Worm (Caenorhabditis elegans): ENCODE measurements around the gene F42A9.7.
A peak's percentile ranks its signal among the peaks of the same experiment; 100 is the strongest.

F42A9.7 gene

ce11 chrIV:8620102-8620733 lies 3.3 kb upstream of the F42A9.7 start, which contains the start of gene lin-49:
lin-49 (plus strand) TSS chrIV:8620683.
- TF ChIP-seq gei-17 (GFP tag; optimal IDR thresholded peaks at IDR 0.05) (no peak), lin-54 (GFP tag; optimal IDR thresholded peaks at IDR 0.05) (peak; percentile 36), B0336.3 (GFP tag; IDR thresholded peaks at IDR 0.05) (peak; percentile 43; the same call in 1 of the 2 replicates), tbp1 (GFP tag; optimal IDR thresholded peaks at IDR 0.05) (peak; percentile 32), chd-7 (tag; optimal IDR thresholded peaks at IDR 0.05) (no peak), hmg-1.2 (GFP tag; IDR thresholded peaks at IDR 0.05) (peak; percentile 86; the same call in 1 of the 2 replicates), attf-6 (GFP tag; IDR thresholded peaks at IDR 0.05) (no peak), tbx-9 (tag; optimal IDR thresholded peaks at IDR 0.05; ENCODE audit: borderline replicate concordance) (no peak), ztf-18 (tag; optimal IDR thresholded peaks at IDR 0.05) (peak; percentile 23), ZK185.1 (tag; optimal IDR thresholded peaks at IDR 0.05; ENCODE audit: poor library complexity, severe bottlenecking) (no peak), hrde-1 (tag; optimal IDR thresholded peaks at IDR 0.05; ENCODE audit: borderline replicate concordance) (no peak), C06A6.2 (GFP tag; conservative IDR thresholded peaks at IDR 0.05) (0 out of 2 replicates have a peak, but pooled peaks have one; percentile 11), dox-1 (GFP tag; IDR thresholded peaks at IDR 0.05) (peak; percentile 60; the same call in 1 of the 2 replicates), nfya-1 (tag; optimal IDR thresholded peaks at IDR 0.05; ENCODE audit: borderline replicate concordance, insufficient read depth) (no peak), madf-6 (GFP tag; IDR thresholded peaks at IDR 0.05) (0 out of 2 replicates have a peak, but pooled peaks have one; percentile 16), efl-1 (GFP tag; optimal IDR thresholded peaks at IDR 0.05) (no peak), Y79H2A.3 (GFP tag; conservative IDR thresholded peaks at IDR 0.05) (no peak), ztf-26 (tag; optimal IDR thresholded peaks at IDR 0.05) (peak; percentile 38), somi-1 (GFP tag; optimal IDR thresholded peaks at IDR 0.05) (no peak), snpc-4 (GFP tag; optimal IDR thresholded peaks at IDR 0.05) (no peak), snpc-4 (tag; optimal IDR thresholded peaks at IDR 0.05) (peak in 1 of 4 experiments; percentile 23), let-607 (tag; optimal IDR thresholded peaks at IDR 0.05) (peak in 1 of 2 experiments; percentile 14), lin-26 (GFP tag; IDR thresholded peaks at IDR 0.05) (peak; percentile 72; the same call in 1 of the 2 replicates), ceh-27 (GFP tag; optimal IDR thresholded peaks at IDR 0.05) (peak; percentile 66), madf-10 (tag; optimal IDR thresholded peaks at IDR 0.05) (peak; percentile 39), egl-18 (GFP tag; IDR thresholded peaks at IDR 0.05) (no peak), nhr-80 (tag; optimal IDR thresholded peaks at IDR 0.05) (peak; percentile 75), K12H6.12 (tag; optimal IDR thresholded peaks at IDR 0.05) (peak; percentile 56), lsy-27 (tag; optimal IDR thresholded peaks at IDR 0.05; ENCODE audit: borderline replicate concordance, insufficient read depth) (no peak), sea-2 (GFP tag; IDR thresholded peaks at IDR 0.05) (no peak), F39B2.1 (GFP tag; IDR thresholded peaks at IDR 0.05) (no peak), aptf-2 (GFP tag; conservative IDR thresholded peaks at IDR 0.05) (no peak), let-526 (GFP tag; IDR thresholded peaks at IDR 0.05) (no peak), nhr-120 (GFP tag; IDR thresholded peaks at IDR 0.05) (no peak), xnd-1 (tag; optimal IDR thresholded peaks at IDR 0.05) (no peak), athp-1 (tag; optimal IDR thresholded peaks at IDR 0.05) (no peak), cebp-1 (GFP tag; IDR thresholded peaks at IDR 0.05) (no peak), cebp-1 (tag; optimal IDR thresholded peaks at IDR 0.05) (peak; percentile 60), zim-3 (tag; optimal IDR thresholded peaks at IDR 0.05) (no peak), madf-3 (GFP tag; IDR thresholded peaks at IDR 0.05) (no peak), F57A8.1 (GFP tag; optimal IDR thresholded peaks at IDR 0.05) (no peak), ceh-100 (GFP tag; IDR thresholded peaks at IDR 0.05) (no peak), lin-40 (tag; optimal IDR thresholded peaks at IDR 0.05) (peak; percentile 62), attf-5 (GFP tag; optimal IDR thresholded peaks at IDR 0.05) (peak; percentile 85), akir-1 (GFP tag; optimal IDR thresholded peaks at IDR 0.05) (no peak), nfyb-1 (GFP tag; IDR thresholded peaks at IDR 0.05) (0 out of 2 replicates have a peak, but pooled peaks have one; percentile 53)

Measured in whole organism, young adult.